Worm (Caenorhabditis elegans) whole organism, late embryonic: ENCODE results near the gene T05B4.10.

Experiments
- C38D4.7 ChIP-seq: fragments of 200-800 bp; sonication (Bioruptor generic); optimal IDR thresholded peaks from 2 replicates; lab custom pipeline; 2018; ENCODE audit warnings: mild to moderate bottlenecking, missing genetic modification characterization, moderate library complexity, missing compliant biosample characterization
- F13H6.1 ChIP-seq: sonication (generic microtip); optimal IDR thresholded peaks from 2 replicates; lab custom pipeline; 2016; ENCODE audit warnings: missing genetic modification characterization, missing compliant biosample characterization
- K02D7.2 ChIP-seq: sonication (generic microtip); optimal IDR thresholded peaks from 2 replicates; lab custom pipeline; 2017; ENCODE audit warnings: mild to moderate bottlenecking, missing genetic modification characterization, missing compliant biosample characterization
- K09A11.1 ChIP-seq: sonication (generic microtip); optimal IDR thresholded peaks from 2 replicates; lab custom pipeline; 2017; ENCODE audit warnings: antibody characterized with exemption, mild to moderate bottlenecking, missing genetic modification characterization, missing compliant biosample characterization; ENCODE audit not compliant: insufficient read depth
- T23F11.4 ChIP-seq: fragments of 200-800 bp; sonication (Bioruptor generic); optimal IDR thresholded peaks from 2 replicates; lab custom pipeline; 2018; ENCODE audit warnings: mild to moderate bottlenecking, missing genetic modification characterization, missing compliant biosample characterization
- ceh-18 ChIP-seq: sonication (generic microtip); optimal IDR thresholded peaks from 2 replicates; lab custom pipeline; 2016; ENCODE audit warnings: missing genetic modification characterization, missing compliant biosample characterization
- ceh-30 ChIP-seq: fragments of 150-350 bp; optimal IDR thresholded peaks from 2 replicates; lab custom pipeline; 2014; ENCODE audit warnings: missing biosample characterization, missing genetic modification characterization
- ceh-31 ChIP-seq: sonication (generic microtip); optimal IDR thresholded peaks from 2 replicates; lab custom pipeline; 2016; ENCODE audit warnings: missing genetic modification characterization, missing compliant biosample characterization
- ceh-45 ChIP-seq: fragments of 200-800 bp; sonication (Bioruptor generic); IDR thresholded peaks from 2 replicates; pipeline ENCODE4 v1.3.6; 2022; ENCODE audit warnings: missing genetic modification reagents, missing genetic modification characterization, missing compliant biosample characterization
- ceh-6 ChIP-seq: fragments of 200-800 bp; sonication (Bioruptor generic); optimal IDR thresholded peaks from 2 replicates; lab custom pipeline; 2018; ENCODE audit warnings: mild to moderate bottlenecking, missing genetic modification characterization, missing compliant biosample characterization
- ceh-9 ChIP-seq: sonication (generic microtip); optimal IDR thresholded peaks from 2 replicates; lab custom pipeline; 2016; ENCODE audit warnings: mild to moderate bottlenecking, missing genetic modification characterization, inconsistent platforms, missing compliant biosample characterization
- dmd-4 ChIP-seq: sonication (generic microtip); optimal IDR thresholded peaks from 2 replicates; lab custom pipeline; 2016; ENCODE audit warnings: borderline replicate concordance, missing genetic modification characterization, missing compliant biosample characterization
- elt-2 ChIP-seq: sonication (generic microtip); optimal IDR thresholded peaks from 2 replicates; lab custom pipeline; 2016; ENCODE audit warnings: missing genetic modification reagents, missing genetic modification characterization, missing compliant biosample characterization
- eyg-1 ChIP-seq: sonication (generic microtip); optimal IDR thresholded peaks from 2 replicates; lab custom pipeline; 2016; ENCODE audit warnings: missing genotype, missing genetic modification characterization, missing compliant biosample characterization
- fax-1 ChIP-seq: sonication (generic microtip); optimal IDR thresholded peaks from 2 replicates; lab custom pipeline; 2016; ENCODE audit warnings: missing genotype, missing genetic modification characterization, missing compliant biosample characterization
- fkh-6 ChIP-seq: sonication (generic microtip); optimal IDR thresholded peaks from 2 replicates; lab custom pipeline; 2016; ENCODE audit warnings: missing genetic modification characterization, missing compliant biosample characterization
- hlh-13 ChIP-seq: fragments of 200-800 bp; sonication (Bioruptor generic); optimal IDR thresholded peaks from 2 replicates; lab custom pipeline; 2018; ENCODE audit warnings: mild to moderate bottlenecking, missing genetic modification characterization, missing compliant biosample characterization
- hlh-8 ChIP-seq: sonication (generic microtip); optimal IDR thresholded peaks from 2 replicates; lab custom pipeline; 2016; ENCODE audit warnings: missing genotype, missing genetic modification characterization, missing compliant biosample characterization
- lin-11 ChIP-seq: fragments of 200-800 bp; sonication (Bioruptor generic); optimal IDR thresholded peaks from 2 replicates; lab custom pipeline; 2018; ENCODE audit warnings: mild to moderate bottlenecking, missing genetic modification characterization, missing compliant biosample characterization
- madf-2 ChIP-seq: sonication (generic microtip); optimal IDR thresholded peaks from 2 replicates; lab custom pipeline; 2017; ENCODE audit warnings: missing genetic modification characterization, missing compliant biosample characterization
- mec-3 ChIP-seq: sonication (generic microtip); optimal IDR thresholded peaks from 2 replicates; lab custom pipeline; 2016; ENCODE audit warnings: borderline replicate concordance, missing genetic modification characterization, missing compliant biosample characterization
- nfya-1 ChIP-seq: sonication (generic microtip); optimal IDR thresholded peaks from 2 replicates; lab custom pipeline; 2017; ENCODE audit warnings: missing genetic modification characterization, mild to moderate bottlenecking, missing compliant biosample characterization, antibody characterized with exemption, moderate library complexity
- nhr-11 ChIP-seq: fragments of 150-350 bp; optimal IDR thresholded peaks from 2 replicates; lab custom pipeline; 2014; ENCODE audit warnings: missing biosample characterization, missing genetic modification characterization
- npax-4 ChIP-seq: sonication (generic microtip); optimal IDR thresholded peaks from 2 replicates; lab custom pipeline; 2016; ENCODE audit warnings: missing genetic modification characterization, missing compliant biosample characterization
- pag-3 ChIP-seq: sonication (generic microtip); optimal IDR thresholded peaks from 2 replicates; lab custom pipeline; 2016; ENCODE audit warnings: missing compliant biosample characterization, missing genetic modification characterization, borderline replicate concordance
- pat-9 ChIP-seq: fragments of 200-800 bp; sonication (Bioruptor generic); optimal IDR thresholded peaks from 2 replicates; lab custom pipeline; 2018; ENCODE audit warnings: mild to moderate bottlenecking, missing genetic modification characterization, moderate library complexity, missing compliant biosample characterization
- pqm-1 ChIP-seq: sonication (generic microtip); optimal IDR thresholded peaks from 2 replicates; lab custom pipeline; 2016; ENCODE audit warnings: missing genetic modification characterization, missing compliant biosample characterization
- pros-1 ChIP-seq: fragments of 150-350 bp; optimal IDR thresholded peaks from 2 replicates; lab custom pipeline; 2014; ENCODE audit warnings: missing biosample characterization, missing genetic modification reagents, missing genetic modification characterization
- ref-2 ChIP-seq: sonication (generic microtip); optimal IDR thresholded peaks from 2 replicates; lab custom pipeline; 2016; ENCODE audit warnings: missing genetic modification characterization, missing compliant biosample characterization
- sdc-2 ChIP-seq: sonication (generic microtip); optimal IDR thresholded peaks from 2 replicates; lab custom pipeline; 2016; ENCODE audit warnings: missing genotype, missing genetic modification characterization, missing compliant biosample characterization
- sox-2 ChIP-seq: fragments of 200-800 bp; sonication (Bioruptor generic); IDR thresholded peaks from 2 replicates; pipeline ENCODE4 v1.3.6; 2022; ENCODE audit warnings: missing genetic modification reagents, missing genetic modification characterization, missing compliant biosample characterization
- syd-9 ChIP-seq: sonication (generic microtip); optimal IDR thresholded peaks from 2 replicates; lab custom pipeline; 2016; ENCODE audit warnings: mild to moderate bottlenecking, missing genetic modification characterization, moderate library complexity, missing compliant biosample characterization
- tbx-2 ChIP-seq: sonication (generic microtip); optimal IDR thresholded peaks from 2 replicates; lab custom pipeline; 2016; ENCODE audit warnings: missing genetic modification characterization, missing compliant biosample characterization
- tbx-7 ChIP-seq: sonication (generic microtip); optimal IDR thresholded peaks from 2 replicates; lab custom pipeline; 2016; ENCODE audit warnings: missing genotype, missing genetic modification characterization, missing compliant biosample characterization
- ttx-3 ChIP-seq: sonication (generic microtip); optimal IDR thresholded peaks from 2 replicates; lab custom pipeline; 2016; ENCODE audit warnings: missing genetic modification reagents, missing genetic modification characterization, missing compliant biosample characterization
- unc-3 ChIP-seq, 2 experiments: fragments of 200-800 bp in 1 of 2; sonication (Bioruptor generic) in 1 of 2; sonication (generic microtip) in 1 of 2; conservative IDR thresholded peaks in 1 of 2; optimal IDR thresholded peaks in 1 of 2; 2 replicates each; pipeline versions ENCODE4 v1.3.6 to Lab custom; 2016 to 2022; ENCODE audit warnings: missing compliant biosample characterization in 2 of 2, missing genetic modification characterization in 2 of 2, missing genetic modification reagents in 1 of 2
- unc-42 ChIP-seq: sonication (generic microtip); optimal IDR thresholded peaks from 2 replicates; lab custom pipeline; 2016; ENCODE audit warnings: missing genotype, missing genetic modification characterization, missing compliant biosample characterization
- unc-55 ChIP-seq: sonication (generic microtip); optimal IDR thresholded peaks from 2 replicates; lab custom pipeline; 2017; ENCODE audit warnings: missing biosample characterization, missing genetic modification reagents, missing genetic modification characterization
- zip-5 ChIP-seq: sonication (generic microtip); optimal IDR thresholded peaks from 2 replicates; lab custom pipeline; 2016; ENCODE audit warnings: missing genetic modification characterization, missing compliant biosample characterization
- ztf-16 ChIP-seq: sonication (generic microtip); optimal IDR thresholded peaks from 2 replicates; lab custom pipeline; 2017; ENCODE audit warnings: missing genetic modification characterization, missing compliant biosample characterization

T05B4.10 gene

ce11 chrV:4114627-4115026 is 5.9 kb downstream of the T05B4.10 start, which contains the start of gene srw-133:
TSS of gene srw-133 (minus strand) at chrV:4114727.
- no peak for TF ChIP-seq nfya-1 (tag; lab: Kevin White, UChicago)
- TF ChIP-seq T23F11.4 (GFP tag; lab: Kevin White, UChicago), result no peak
- TF ChIP-seq zip-5, result no peak
- TF ChIP-seq K02D7.2 (tag; lab: Kevin White, UChicago), result no peak
- TF ChIP-seq elt-2 (tag; lab: Kevin White, UChicago), result no peak
- no peak for TF ChIP-seq tbx-7 (tag; lab: Kevin White, UChicago)
- no peak for TF ChIP-seq tbx-2 (tag; lab: Kevin White, UChicago)
- no peak for TF ChIP-seq unc-55 (GFP tag; lab: Kevin White, UChicago)
- TF ChIP-seq ceh-30 (tag; lab: Kevin White, UChicago), result no peak
- TF ChIP-seq pqm-1 (tag; lab: Kevin White, UChicago), result no peak
- no peak for TF ChIP-seq madf-2
- TF ChIP-seq hlh-13, result no peak
- TF ChIP-seq unc-3 (GFP tag; conservative IDR thresholded peaks at IDR 0.05; lab: Robert Waterston, UW), result no peak
- no peak for TF ChIP-seq unc-3 (tag; optimal IDR thresholded peaks at IDR 0.05; lab: Kevin White, UChicago)
- TF ChIP-seq syd-9 (tag; lab: Kevin White, UChicago), result no peak

DNA sequence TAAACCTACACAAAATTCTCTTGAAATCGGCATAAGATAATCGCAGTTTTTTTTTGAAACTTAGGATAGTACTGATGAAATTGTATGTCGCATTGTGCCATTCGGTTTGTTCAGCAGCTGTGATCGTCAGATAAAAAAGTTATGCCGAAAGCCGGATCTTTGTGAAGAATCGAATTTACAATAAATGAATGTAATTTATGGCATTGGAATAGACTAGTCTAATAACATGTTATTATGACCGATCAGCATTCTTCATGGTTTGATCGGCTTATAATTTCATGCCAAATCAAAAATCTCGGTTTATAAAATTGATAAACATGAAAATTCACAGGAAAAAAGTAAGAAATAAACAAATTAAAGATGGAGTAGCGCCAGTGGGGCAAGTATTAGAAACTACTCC is 8.0 kb downstream of the T05B4.10 start, which contains the start of gene srw-134:
srw-134 (minus strand) TSS at position 101 of the 400 bp plus-strand sequence.
- TF ChIP-seq C38D4.7 (GFP tag; lab: Kevin White, UChicago) (no peak), hlh-8 (tag; lab: Kevin White, UChicago) (no peak), T23F11.4 (GFP tag; lab: Kevin White, UChicago) (no peak), K09A11.1 (no peak), madf-2 (no peak), pqm-1 (tag; lab: Kevin White, UChicago) (no peak)

DNA sequence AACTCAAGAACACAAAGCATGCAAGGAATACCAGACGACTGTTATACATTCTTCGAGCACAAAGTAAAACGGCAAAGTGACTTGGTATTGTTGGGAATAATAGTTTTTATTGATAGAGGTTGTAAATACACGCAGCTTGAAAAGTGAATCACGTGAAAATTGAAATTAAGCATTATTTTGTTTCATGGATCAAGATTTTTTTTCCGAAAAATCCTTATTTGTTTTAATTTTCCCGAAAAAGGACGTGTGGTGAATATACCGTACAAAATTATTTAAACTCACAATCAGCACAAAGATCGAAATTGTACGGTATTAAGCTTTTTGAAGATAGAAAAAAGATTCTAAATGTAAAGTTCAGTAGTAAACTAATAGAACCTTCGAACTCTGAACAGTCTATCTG is 10.7 kb downstream of the T05B4.10 start, which contains the start of gene clc-18:
clc-18 (minus strand) TSS at position 101 of the 400 bp plus-strand sequence.
- TF ChIP-seq sdc-2 (tag; lab: Kevin White, UChicago) (no peak), nfya-1 (tag; lab: Kevin White, UChicago) (no peak), sox-2 (no peak), unc-42 (tag; lab: Kevin White, UChicago) (no peak), fkh-6 (tag; lab: Kevin White, UChicago) (no peak), fax-1 (no peak), K09A11.1 (no peak), hlh-8 (tag; lab: Kevin White, UChicago) (no peak)

DNA sequence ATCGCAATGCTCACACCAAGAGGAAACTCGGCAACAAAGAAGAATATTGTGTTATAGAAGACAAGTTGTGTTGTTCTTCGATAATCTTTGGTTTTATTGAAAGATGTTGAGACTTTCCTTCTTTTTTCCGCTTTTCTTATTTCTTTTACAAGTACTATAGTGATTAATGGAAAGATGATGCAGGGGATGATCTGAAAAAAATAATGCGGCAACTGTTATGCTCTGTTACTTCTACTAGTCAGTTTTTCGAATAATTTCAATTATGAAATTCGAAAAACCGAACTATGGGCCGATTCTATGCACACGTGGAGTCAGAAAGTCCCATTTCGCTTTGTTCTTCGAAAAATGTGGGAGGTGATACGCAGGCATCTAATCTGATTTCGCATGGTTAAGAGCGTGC is 13.8 kb downstream of the T05B4.10 start:
- no peak for TF ChIP-seq sdc-2 (tag; lab: Kevin White, UChicago)
- no peak for TF ChIP-seq hlh-13
- TF ChIP-seq nfya-1 (tag; lab: Kevin White, UChicago), result no peak
- no peak for TF ChIP-seq unc-42 (tag; lab: Kevin White, UChicago)
- TF ChIP-seq syd-9 (tag; lab: Kevin White, UChicago), result no peak
- TF ChIP-seq mec-3 (tag; lab: Kevin White, UChicago), result no peak

ce11 chrV:4104298-4104697 is 16.2 kb downstream of the T05B4.10 start, which contains the start of gene srj-39:
TSS of gene srj-39 (plus strand) at chrV:4104598.
- TF ChIP-seq unc-3 (GFP tag; conservative IDR thresholded peaks at IDR 0.05; lab: Robert Waterston, UW), result no peak
- no peak for TF ChIP-seq unc-3 (tag; optimal IDR thresholded peaks at IDR 0.05; lab: Kevin White, UChicago)

DNA sequence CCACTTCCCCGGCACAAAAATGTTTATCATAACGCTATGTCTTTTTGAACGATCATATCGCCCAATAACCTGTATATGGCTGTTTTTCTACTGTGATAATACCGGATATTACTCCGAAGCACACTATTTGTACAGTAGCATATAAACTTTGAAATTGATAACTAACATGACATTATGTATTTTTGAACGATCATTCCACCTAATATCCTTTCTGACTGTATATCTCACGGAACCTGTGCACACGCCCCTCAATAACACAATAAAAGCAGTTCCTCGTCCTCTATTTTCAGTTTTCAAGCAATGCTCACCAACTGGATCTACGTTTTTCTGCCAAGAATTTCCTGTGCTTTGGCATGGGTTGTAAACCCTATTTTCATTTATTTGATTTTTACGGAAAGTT is 19.0 kb downstream of the T05B4.10 start, which contains the start of gene srj-40:
srj-40 (plus strand) TSS at position 301 of the 400 bp plus-strand sequence.
- TF ChIP-seq nhr-11 (tag; lab: Kevin White, UChicago) (no peak), pat-9 (tag; lab: Kevin White, UChicago) (no peak), ceh-9 (tag; lab: Kevin White, UChicago) (no peak), ceh-45 (GFP tag; lab: Robert Waterston, UW) (no peak), F13H6.1 (no peak), ref-2 (no peak), mec-3 (tag; lab: Kevin White, UChicago) (no peak), sdc-2 (tag; lab: Kevin White, UChicago) (no peak), ceh-31 (no peak), ceh-18 (tag; lab: Kevin White, UChicago) (no peak), npax-4 (tag; lab: Kevin White, UChicago) (no peak), pag-3 (tag; lab: Kevin White, UChicago) (no peak), dmd-4 (no peak), eyg-1 (tag; lab: Kevin White, UChicago) (no peak), lin-11 (no peak), pros-1 (tag; lab: Kevin White, UChicago) (no peak), fax-1 (no peak), ceh-6 (GFP tag; lab: Kevin White, UChicago) (no peak), ttx-3 (tag; lab: Kevin White, UChicago) (no peak), ztf-16 (tag; lab: Kevin White, UChicago) (no peak)
